Worm (Caenorhabditis elegans) whole organism, L3 larva: ENCODE data around the gene rho-1.

Experiments used
- aly-2 ChIP-seq: fragments of 150-350 bp; optimal IDR thresholded peaks from 2 replicates; lab custom pipeline; 2014; ENCODE audit warnings: missing biosample characterization, missing genetic modification characterization
- ama-1 ChIP-seq: fragments of 150-350 bp; optimal IDR thresholded peaks from 2 replicates; lab custom pipeline; 2018
- elt-1 ChIP-seq: fragments of 150-350 bp; optimal IDR thresholded peaks from 2 replicates; lab custom pipeline; 2014; ENCODE audit warnings: missing biosample characterization, missing genetic modification characterization
- mdl-1 ChIP-seq: fragments of 150-350 bp; optimal IDR thresholded peaks from 2 replicates; lab custom pipeline; 2014; ENCODE audit warnings: missing biosample characterization, missing genetic modification characterization
- nfya-1 ChIP-seq: sonication (generic microtip); optimal IDR thresholded peaks from 2 replicates; lab custom pipeline; 2017; ENCODE audit warnings: missing genetic modification characterization, mild to moderate bottlenecking, missing compliant biosample characterization, antibody characterized with exemption, moderate library complexity; ENCODE audit not compliant: insufficient read depth
- nhr-12 ChIP-seq: fragments of 150-350 bp; optimal IDR thresholded peaks from 2 replicates; lab custom pipeline; 2014; ENCODE audit warnings: missing biosample characterization, missing genetic modification characterization
- nhr-237 ChIP-seq: fragments of 150-350 bp; optimal IDR thresholded peaks from 2 replicates; lab custom pipeline; 2014; ENCODE audit warnings: missing biosample characterization, missing genetic modification characterization
- nhr-76 ChIP-seq: fragments of 150-350 bp; sonication (generic microtip); optimal IDR thresholded peaks from 5 replicates; lab custom pipeline; 2014; ENCODE audit warnings: missing biosample characterization, missing genetic modification characterization
- pqm-1 ChIP-seq: fragments of 150-350 bp; optimal IDR thresholded peaks from 2 replicates; lab custom pipeline; 2017; ENCODE audit warnings: missing biosample characterization, missing genetic modification characterization, inconsistent platforms
- skn-1 ChIP-seq: fragments of 150-350 bp; optimal IDR thresholded peaks from 2 replicates; lab custom pipeline; 2014; ENCODE audit warnings: missing biosample characterization, missing genetic modification characterization
- snpc-4 ChIP-seq: fragments of 150-350 bp; optimal IDR thresholded peaks from 2 replicates; lab custom pipeline; 2014; ENCODE audit warnings: missing biosample characterization, missing genetic modification characterization
- unc-62 ChIP-seq: fragments of 150-350 bp; sonication (generic microtip); optimal IDR thresholded peaks from 4 replicates; lab custom pipeline; 2014; ENCODE audit warnings: missing biosample characterization, missing genetic modification reagents, missing genetic modification characterization
- zag-1 ChIP-seq: fragments of 150-350 bp; optimal IDR thresholded peaks from 2 replicates; lab custom pipeline; 2014; ENCODE audit warnings: missing biosample characterization, missing genetic modification characterization
- ztf-4 ChIP-seq: fragments of 150-350 bp; optimal IDR thresholded peaks from 2 replicates; lab custom pipeline; 2014; ENCODE audit warnings: missing biosample characterization, missing genetic modification characterization

ce11 chrIV:16525018-16525417 is 36.2 kb upstream of the rho-1 start:
- TF ChIP-seq ztf-4 (tag; lab: Kevin White, UChicago) (no peak), nhr-12 (tag; lab: Kevin White, UChicago) (no peak), nhr-237 (no peak), pqm-1 (tag; lab: Kevin White, UChicago) (peak; percentile 46), nfya-1 (tag; lab: Kevin White, UChicago) (no peak), ama-1 (lab: Kevin White, UChicago) (no peak), snpc-4 (tag; lab: Kevin White, UChicago) (no peak), nhr-76 (tag; lab: Kevin White, UChicago) (no peak), skn-1 (tag; lab: Kevin White, UChicago) (no peak), elt-1 (tag; lab: Kevin White, UChicago) (no peak), zag-1 (no peak), unc-62 (GFP tag; lab: Kevin White, UChicago) (no peak), mdl-1 (tag; lab: Kevin White, UChicago) (no peak), aly-2 (no peak)
